Worm (Caenorhabditis elegans): Measurements from ENCODE around the gene C06C6.8.

Gene C06C6.8

DNA sequence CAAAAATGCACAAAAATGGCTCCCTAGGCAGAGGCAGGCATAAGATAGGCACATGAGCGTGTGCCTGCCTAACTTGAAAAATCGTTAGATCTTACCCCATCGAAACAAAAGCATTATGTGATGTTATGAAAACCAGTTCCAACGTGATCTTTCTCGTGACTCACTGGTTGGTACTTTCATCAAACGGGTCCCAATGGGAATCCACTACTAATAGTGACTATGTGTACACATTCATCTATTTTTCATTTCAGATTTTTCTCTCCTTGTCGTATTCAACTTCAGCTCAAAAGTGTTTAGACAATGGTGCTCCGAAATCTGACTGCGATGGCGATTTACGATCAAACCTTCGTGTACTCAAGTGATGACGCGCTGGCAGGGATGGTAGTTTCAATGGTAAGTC, 20.7 kb downstream of the C06C6.8 start, which contains the start of gene srx-43:
Gene srx-43, plus strand, starts transcription at position 301 of the 400 bp plus-strand sequence.
- TF ChIP-seq pes-1 (GFP tag; IDR thresholded peaks at IDR 0.05): no peak
- TF ChIP-seq scrt-1 (GFP tag; IDR thresholded peaks at IDR 0.05): no peak
- no peak for TF ChIP-seq ceh-36 (tag; optimal IDR thresholded peaks at IDR 0.05)
- TF ChIP-seq hmg-4 (GFP tag; optimal IDR thresholded peaks at IDR 0.05): no peak
- TF ChIP-seq hnd-1 (tag; optimal IDR thresholded peaks at IDR 0.05): no peak
- TF ChIP-seq ama-1 (optimal IDR thresholded peaks at IDR 0.05): no peak
- TF ChIP-seq hmbx-1 (tag; optimal IDR thresholded peaks at IDR 0.05): no peak
- no peak for TF ChIP-seq sea-1 (GFP tag; conservative IDR thresholded peaks at IDR 0.05)
- no peak for TF ChIP-seq ceh-13 (GFP tag; optimal IDR thresholded peaks at IDR 0.05)
- no peak for TF ChIP-seq F13C5.2 (tag; optimal IDR thresholded peaks at IDR 0.05)
- TF ChIP-seq tra-4 (tag; optimal IDR thresholded peaks at IDR 0.05): no peak
- no peak for TF ChIP-seq tbx-37 (GFP tag; conservative IDR thresholded peaks at IDR 0.05)
- no peak for TF ChIP-seq aly-1 (tag; optimal IDR thresholded peaks at IDR 0.05)
- TF ChIP-seq tbx-11 (GFP tag; IDR thresholded peaks at IDR 0.05): no peak
- no peak for TF ChIP-seq ets-7 (tag; optimal IDR thresholded peaks at IDR 0.05)
- no peak for TF ChIP-seq flt-1 (GFP tag; IDR thresholded peaks at IDR 0.05)
- no peak for TF ChIP-seq B0310.2 (tag; optimal IDR thresholded peaks at IDR 0.05)

DNA sequence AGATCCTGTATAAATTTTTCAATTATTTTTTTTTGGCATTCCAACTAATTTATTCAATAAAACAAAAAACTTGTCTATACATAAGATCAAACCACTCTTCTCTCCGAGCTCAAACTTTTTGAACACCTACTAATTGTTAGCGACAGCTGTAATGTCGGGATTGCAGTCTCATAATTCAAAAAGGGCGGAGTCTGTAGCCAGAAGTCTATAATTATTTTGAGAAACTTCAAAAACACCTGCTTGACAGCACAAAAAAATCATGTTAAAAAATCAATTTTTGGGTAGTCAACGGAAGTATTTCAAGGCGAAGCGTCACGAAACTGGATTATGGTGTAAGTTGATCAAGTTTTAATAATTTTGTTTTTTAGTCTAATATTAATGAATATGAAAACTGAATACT, 23.1 kb downstream of the C06C6.8 start, which contains the start of gene srx-44:
Gene srx-44, plus strand, starts transcription at position 301 of the 400 bp plus-strand sequence.
- TF ChIP-seq F13C5.2 (tag; optimal IDR thresholded peaks at IDR 0.05): no peak
- no peak for TF ChIP-seq ceh-36 (tag; optimal IDR thresholded peaks at IDR 0.05)
- no peak for TF ChIP-seq hmg-4 (GFP tag; optimal IDR thresholded peaks at IDR 0.05)
- TF ChIP-seq tbx-11 (GFP tag; IDR thresholded peaks at IDR 0.05): no peak
- TF ChIP-seq scrt-1 (GFP tag; IDR thresholded peaks at IDR 0.05): no peak
- TF ChIP-seq B0310.2 (tag; optimal IDR thresholded peaks at IDR 0.05): no peak
- no peak for TF ChIP-seq hnd-1 (tag; optimal IDR thresholded peaks at IDR 0.05)

DNA sequence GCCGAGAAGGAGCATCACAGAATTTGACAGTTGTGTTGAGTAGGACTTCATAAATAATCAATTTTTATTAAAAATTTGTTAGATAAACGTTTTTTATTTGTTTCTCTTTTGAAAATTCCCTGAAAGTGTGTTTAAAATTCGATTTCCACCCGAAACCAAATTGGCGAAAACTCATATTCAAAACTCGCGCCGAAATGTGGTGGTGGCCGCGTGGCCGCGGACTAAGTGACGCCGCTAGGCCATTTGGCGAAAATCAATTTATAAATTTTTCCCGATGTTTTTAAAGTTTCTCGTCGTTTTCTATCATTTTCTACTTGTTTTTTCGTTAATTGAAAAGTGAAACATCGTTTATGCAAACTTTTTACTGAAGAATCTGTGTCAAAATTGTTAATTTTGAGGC, 25.7 kb downstream of the C06C6.8 start:
- TF ChIP-seq aly-1 (tag; optimal IDR thresholded peaks at IDR 0.05): no peak
- no peak for TF ChIP-seq flt-1 (GFP tag; IDR thresholded peaks at IDR 0.05)
- TF ChIP-seq ama-1 (optimal IDR thresholded peaks at IDR 0.05): no peak
- peak; percentile 83 for TF ChIP-seq tbx-37 (GFP tag; conservative IDR thresholded peaks at IDR 0.05)
- no peak for TF ChIP-seq B0310.2 (tag; optimal IDR thresholded peaks at IDR 0.05)
- TF ChIP-seq hmbx-1 (tag; optimal IDR thresholded peaks at IDR 0.05): no peak

DNA sequence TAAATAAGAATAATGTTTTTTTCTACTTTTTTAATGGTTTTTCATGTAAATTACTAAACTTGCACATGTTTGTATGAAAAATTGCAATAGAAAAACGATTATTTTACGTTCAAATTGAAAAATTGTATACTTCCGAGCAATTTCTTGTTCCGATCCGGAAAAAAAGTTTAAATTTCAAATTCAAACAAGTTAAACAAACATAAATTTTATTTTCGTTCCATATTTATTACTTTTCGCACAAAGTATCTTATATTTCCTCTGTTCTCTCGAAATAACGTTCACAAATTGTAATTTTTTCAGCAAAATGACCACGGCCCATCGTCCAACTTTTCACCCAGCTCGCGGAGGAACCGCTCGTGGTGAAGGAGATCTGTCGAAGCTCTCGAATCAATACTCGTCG, 26.1 kb downstream of the C06C6.8 start, which contains the start of gene cwc-15:
Gene cwc-15, plus strand, starts transcription at position 301 of the 400 bp plus-strand sequence.
- no peak for TF ChIP-seq hmg-4 (GFP tag; optimal IDR thresholded peaks at IDR 0.05)
- no peak for TF ChIP-seq F13C5.2 (tag; optimal IDR thresholded peaks at IDR 0.05)
- TF ChIP-seq tra-4 (tag; optimal IDR thresholded peaks at IDR 0.05): no peak
- no peak for TF ChIP-seq scrt-1 (GFP tag; IDR thresholded peaks at IDR 0.05)
- no peak for TF ChIP-seq ceh-36 (tag; optimal IDR thresholded peaks at IDR 0.05)
- no peak for TF ChIP-seq tbx-37 (GFP tag; conservative IDR thresholded peaks at IDR 0.05)
- TF ChIP-seq flt-1 (GFP tag; IDR thresholded peaks at IDR 0.05): no peak
- TF ChIP-seq B0310.2 (tag; optimal IDR thresholded peaks at IDR 0.05): no peak
- no peak for TF ChIP-seq hmbx-1 (tag; optimal IDR thresholded peaks at IDR 0.05)
- TF ChIP-seq ceh-13 (GFP tag; optimal IDR thresholded peaks at IDR 0.05): no peak
- no peak for TF ChIP-seq hnd-1 (tag; optimal IDR thresholded peaks at IDR 0.05)
- TF ChIP-seq pes-1 (GFP tag; IDR thresholded peaks at IDR 0.05): no peak
- no peak for TF ChIP-seq sea-1 (GFP tag; conservative IDR thresholded peaks at IDR 0.05)
- TF ChIP-seq ama-1 (optimal IDR thresholded peaks at IDR 0.05): no peak
- TF ChIP-seq tbx-11 (GFP tag; IDR thresholded peaks at IDR 0.05): no peak
- TF ChIP-seq ets-7 (tag; optimal IDR thresholded peaks at IDR 0.05): no peak
- TF ChIP-seq aly-1 (tag; optimal IDR thresholded peaks at IDR 0.05): no peak

DNA sequence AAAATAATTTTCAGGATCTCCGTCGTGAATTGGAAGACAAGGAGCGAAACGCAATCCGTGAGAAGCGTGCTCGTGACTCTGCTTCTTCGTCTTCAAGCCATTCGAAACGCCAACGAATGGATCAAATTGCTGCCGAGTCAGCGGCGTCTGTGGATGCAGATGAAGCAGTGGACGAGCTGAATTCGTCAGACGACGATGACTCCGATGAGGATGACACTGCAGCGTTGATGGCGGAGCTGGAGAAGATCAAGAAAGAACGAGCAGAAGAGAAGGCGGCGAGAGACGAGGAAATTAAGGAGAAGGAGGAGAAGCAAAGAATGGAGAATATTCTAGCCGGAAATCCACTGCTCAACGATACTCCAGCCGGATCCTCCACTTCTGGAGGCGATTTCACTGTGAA, 26.6 kb downstream of the C06C6.8 start:
- TF ChIP-seq tbx-37 (GFP tag; conservative IDR thresholded peaks at IDR 0.05) (no peak), hmbx-1 (tag; optimal IDR thresholded peaks at IDR 0.05) (no peak), ceh-36 (tag; optimal IDR thresholded peaks at IDR 0.05) (no peak), B0310.2 (tag; optimal IDR thresholded peaks at IDR 0.05) (no peak), tra-4 (tag; optimal IDR thresholded peaks at IDR 0.05) (no peak), scrt-1 (GFP tag; IDR thresholded peaks at IDR 0.05) (no peak), aly-1 (tag; optimal IDR thresholded peaks at IDR 0.05) (no peak), tbx-11 (GFP tag; IDR thresholded peaks at IDR 0.05) (no peak), sea-1 (GFP tag; conservative IDR thresholded peaks at IDR 0.05) (no peak), hnd-1 (tag; optimal IDR thresholded peaks at IDR 0.05) (no peak), hmg-4 (GFP tag; optimal IDR thresholded peaks at IDR 0.05) (no peak), ets-7 (tag; optimal IDR thresholded peaks at IDR 0.05) (no peak)

DNA sequence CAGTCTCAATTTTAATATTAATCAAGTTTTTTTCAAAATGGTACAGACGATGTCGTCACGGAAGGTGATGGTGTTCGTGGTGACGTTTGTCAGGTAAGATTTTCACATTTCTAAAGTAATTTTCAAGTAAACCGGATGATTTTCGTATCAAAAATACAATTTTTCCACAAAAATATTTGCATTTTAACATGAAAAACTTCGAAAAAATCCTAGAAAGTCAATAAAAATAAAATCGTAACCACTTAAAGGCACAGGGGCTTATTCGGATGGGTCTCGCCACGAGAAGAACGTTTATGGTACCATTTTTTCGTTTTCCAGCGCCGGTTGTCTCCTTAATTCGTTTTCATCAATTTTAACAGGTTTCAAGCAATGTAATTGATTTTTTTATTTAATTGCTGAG, 27.4 kb downstream of the C06C6.8 start, which contains the start of gene T10C6.6:
Gene T10C6.6, plus strand, starts transcription at position 27 of the 400 bp plus-strand sequence.
- TF ChIP-seq tra-4 (tag; optimal IDR thresholded peaks at IDR 0.05): no peak
- TF ChIP-seq scrt-1 (GFP tag; IDR thresholded peaks at IDR 0.05): no peak
- TF ChIP-seq hmbx-1 (tag; optimal IDR thresholded peaks at IDR 0.05): no peak
- no peak for TF ChIP-seq tbx-11 (GFP tag; IDR thresholded peaks at IDR 0.05)
- TF ChIP-seq aly-1 (tag; optimal IDR thresholded peaks at IDR 0.05): no peak
- no peak for TF ChIP-seq hnd-1 (tag; optimal IDR thresholded peaks at IDR 0.05)
- no peak for TF ChIP-seq tbx-37 (GFP tag; conservative IDR thresholded peaks at IDR 0.05)
- no peak for TF ChIP-seq ets-7 (tag; optimal IDR thresholded peaks at IDR 0.05)

DNA sequence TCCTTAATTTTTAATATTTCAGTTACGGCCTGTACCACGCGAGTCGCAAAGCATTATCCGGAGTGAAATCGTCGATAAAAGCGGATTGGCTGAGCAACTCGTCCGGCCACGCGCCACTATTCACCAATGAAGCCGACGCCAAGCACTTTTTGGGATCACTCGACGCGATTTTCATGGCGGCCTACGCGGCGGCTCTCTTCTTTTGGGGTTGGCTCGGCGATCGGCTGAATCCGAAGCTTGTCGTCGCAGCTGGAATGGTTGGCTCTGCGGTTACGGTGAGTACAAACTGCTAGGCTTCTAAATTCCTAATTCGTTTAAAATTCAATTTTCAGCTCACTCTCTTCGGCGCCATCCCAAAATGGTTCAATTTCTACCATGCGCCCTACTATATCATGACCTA, 28.0 kb downstream of the C06C6.8 start:
- TF ChIP-seq hmg-4 (GFP tag; optimal IDR thresholded peaks at IDR 0.05) (no peak), F13C5.2 (tag; optimal IDR thresholded peaks at IDR 0.05) (no peak), tbx-11 (GFP tag; IDR thresholded peaks at IDR 0.05) (no peak), flt-1 (GFP tag; IDR thresholded peaks at IDR 0.05) (no peak), ama-1 (optimal IDR thresholded peaks at IDR 0.05) (no peak), ceh-36 (tag; optimal IDR thresholded peaks at IDR 0.05) (no peak), aly-1 (tag; optimal IDR thresholded peaks at IDR 0.05) (no peak), B0310.2 (tag; optimal IDR thresholded peaks at IDR 0.05) (no peak)

DNA sequence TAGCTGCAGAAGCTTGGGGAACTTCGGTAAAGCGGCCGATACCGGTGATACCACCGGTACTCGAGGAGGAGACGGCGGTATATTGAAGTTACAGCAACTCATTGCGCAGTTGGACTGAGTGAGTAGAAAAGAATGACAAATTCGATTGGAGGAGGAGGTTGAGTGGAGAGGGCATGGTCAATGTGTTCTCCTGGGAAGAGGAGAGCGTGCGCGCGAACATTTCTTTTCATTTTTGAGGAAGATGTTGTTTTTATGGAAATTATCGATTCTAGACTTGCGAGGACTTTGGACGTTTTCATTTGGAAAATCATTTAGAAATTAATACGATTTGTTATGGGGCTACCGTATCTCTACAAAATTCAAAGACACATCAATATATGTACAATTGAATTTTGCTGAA, 32.3 kb downstream of the C06C6.8 start:
- no peak for TF ChIP-seq ets-7 (tag; optimal IDR thresholded peaks at IDR 0.05)
- no peak for TF ChIP-seq ceh-36 (tag; optimal IDR thresholded peaks at IDR 0.05)
- TF ChIP-seq hnd-1 (tag; optimal IDR thresholded peaks at IDR 0.05): no peak
- TF ChIP-seq F13C5.2 (tag; optimal IDR thresholded peaks at IDR 0.05): no peak
- TF ChIP-seq tbx-37 (GFP tag; conservative IDR thresholded peaks at IDR 0.05): no peak
- no peak for TF ChIP-seq scrt-1 (GFP tag; IDR thresholded peaks at IDR 0.05)
- TF ChIP-seq hmg-4 (GFP tag; optimal IDR thresholded peaks at IDR 0.05): no peak
- no peak for TF ChIP-seq pes-1 (GFP tag; IDR thresholded peaks at IDR 0.05)
- TF ChIP-seq tra-4 (tag; optimal IDR thresholded peaks at IDR 0.05): no peak
- TF ChIP-seq flt-1 (GFP tag; IDR thresholded peaks at IDR 0.05): no peak
